Worm (Caenorhabditis elegans) whole organism, L3 larva: ENCODE results near the gene C16A3.2.
A peak's percentile ranks its signal among the peaks of the same experiment; 100 is the strongest.

Experiments
- R02D3.7 ChIP-seq: fragments of 150-350 bp; optimal IDR thresholded peaks from 2 replicates; lab custom pipeline; 2014; ENCODE audit warnings: missing biosample characterization, missing genetic modification characterization
- ZK546.5 ChIP-seq: sonication (generic microtip); optimal IDR thresholded peaks from 2 replicates; lab custom pipeline; 2017; ENCODE audit warnings: missing biosample characterization, missing genetic modification characterization
- aly-2 ChIP-seq: fragments of 150-350 bp; optimal IDR thresholded peaks from 2 replicates; lab custom pipeline; 2014; ENCODE audit warnings: missing biosample characterization, missing genetic modification characterization
- ceh-16 ChIP-seq: sonication (generic microtip); optimal IDR thresholded peaks from 2 replicates; lab custom pipeline; 2017; ENCODE audit warnings: missing biosample characterization, missing genetic modification characterization
- ceh-28 ChIP-seq: fragments of 150-350 bp; optimal IDR thresholded peaks from 2 replicates; lab custom pipeline; 2014; ENCODE audit warnings: missing biosample characterization, missing genetic modification reagents, missing genetic modification characterization
- ceh-82 ChIP-seq: fragments of 150-350 bp; optimal IDR thresholded peaks from 2 replicates; lab custom pipeline; 2014; ENCODE audit warnings: missing biosample characterization, missing genetic modification characterization
- ceh-9 ChIP-seq: sonication (generic microtip); optimal IDR thresholded peaks from 2 replicates; lab custom pipeline; 2018; ENCODE audit warnings: missing biosample characterization, missing genetic modification characterization
- daf-12 ChIP-seq: fragments of 150-350 bp; optimal IDR thresholded peaks from 2 replicates; lab custom pipeline; 2014; ENCODE audit warnings: missing biosample characterization, missing genetic modification reagents, missing genetic modification characterization
- egl-27 ChIP-seq: sonication (generic microtip); optimal IDR thresholded peaks from 4 replicates; lab custom pipeline; 2017; ENCODE audit warnings: missing biosample characterization, missing genetic modification reagents, missing genetic modification characterization
- egl-5 ChIP-seq: fragments of 150-350 bp; optimal IDR thresholded peaks from 2 replicates; lab custom pipeline; 2017; ENCODE audit warnings: missing biosample characterization, missing genetic modification reagents, missing genetic modification characterization, inconsistent platforms
- elt-1 ChIP-seq: fragments of 150-350 bp; optimal IDR thresholded peaks from 2 replicates; lab custom pipeline; 2014; ENCODE audit warnings: missing biosample characterization, missing genetic modification characterization
- elt-2 ChIP-seq: sonication (generic microtip); optimal IDR thresholded peaks from 2 replicates; lab custom pipeline; 2016; ENCODE audit warnings: missing genetic modification reagents, mild to moderate bottlenecking, missing genetic modification characterization, missing compliant biosample characterization
- elt-3 ChIP-seq, 3 experiments: fragments of 150-350 bp in 1 of 3; sonication (generic microtip) in 2 of 3; optimal IDR thresholded peaks; 2 replicates in 2 of 3; 4 replicates in 1 of 3; lab custom pipeline; 2014 to 2017; ENCODE audit warnings: missing biosample characterization in 3 of 3, missing genetic modification characterization in 3 of 3
- eor-1 ChIP-seq, 2 experiments: fragments of 150-350 bp; optimal IDR thresholded peaks; 2 replicates each; lab custom pipeline; 2014 to 2018; ENCODE audit warnings: missing biosample characterization in 2 of 2, missing genetic modification characterization in 2 of 2
- fkh-2 ChIP-seq: fragments of 150-350 bp; optimal IDR thresholded peaks from 2 replicates; lab custom pipeline; 2014; ENCODE audit warnings: missing biosample characterization, missing genetic modification reagents, missing genetic modification characterization
- fos-1 ChIP-seq: fragments of 150-350 bp; optimal IDR thresholded peaks from 2 replicates; lab custom pipeline; 2014; ENCODE audit warnings: missing biosample characterization, missing genetic modification characterization
- hmg-11 ChIP-seq: sonication (generic microtip); optimal IDR thresholded peaks from 2 replicates; lab custom pipeline; 2016; ENCODE audit warnings: missing genetic modification characterization, missing compliant biosample characterization
- jun-1 ChIP-seq: fragments of 150-350 bp; optimal IDR thresholded peaks from 2 replicates; lab custom pipeline; 2014; ENCODE audit warnings: missing biosample characterization, missing genetic modification reagents, missing genetic modification characterization
- lin-15B ChIP-seq: fragments of 150-350 bp; optimal IDR thresholded peaks from 2 replicates; lab custom pipeline; 2014; ENCODE audit warnings: missing biosample characterization, missing genetic modification characterization
- lin-39 ChIP-seq: fragments of 150-350 bp; optimal IDR thresholded peaks from 2 replicates; lab custom pipeline; 2018; ENCODE audit warnings: missing biosample characterization, missing genetic modification reagents, missing genetic modification characterization
- lsy-12 ChIP-seq: sonication (generic microtip); optimal IDR thresholded peaks from 2 replicates; lab custom pipeline; 2016; ENCODE audit warnings: mild to moderate bottlenecking, missing genetic modification characterization, missing compliant biosample characterization
- mdl-1 ChIP-seq: fragments of 150-350 bp; optimal IDR thresholded peaks from 2 replicates; lab custom pipeline; 2014; ENCODE audit warnings: missing biosample characterization, missing genetic modification characterization
- mml-1 ChIP-seq: fragments of 150-350 bp; sonication (generic microtip); optimal IDR thresholded peaks from 3 replicates; lab custom pipeline; 2014; ENCODE audit warnings: missing biosample characterization, missing genetic modification characterization
- nfya-1 ChIP-seq: sonication (generic microtip); optimal IDR thresholded peaks from 2 replicates; lab custom pipeline; 2017; ENCODE audit warnings: missing genetic modification characterization, mild to moderate bottlenecking, missing compliant biosample characterization, antibody characterized with exemption, moderate library complexity; ENCODE audit not compliant: insufficient read depth
- nhr-11 ChIP-seq: fragments of 150-350 bp; optimal IDR thresholded peaks from 2 replicates; lab custom pipeline; 2014; ENCODE audit warnings: missing biosample characterization, missing genetic modification characterization
- nhr-12 ChIP-seq: fragments of 150-350 bp; optimal IDR thresholded peaks from 2 replicates; lab custom pipeline; 2014; ENCODE audit warnings: missing biosample characterization, missing genetic modification characterization
- nhr-23 ChIP-seq: fragments of 150-350 bp; optimal IDR thresholded peaks from 2 replicates; lab custom pipeline; 2014; ENCODE audit warnings: missing biosample characterization, missing genetic modification reagents, missing genetic modification characterization
- nhr-25 ChIP-seq: sonication (generic microtip); optimal IDR thresholded peaks from 2 replicates; lab custom pipeline; 2017; ENCODE audit warnings: missing biosample characterization, missing genetic modification characterization
- nhr-28 ChIP-seq: fragments of 150-350 bp; optimal IDR thresholded peaks from 2 replicates; lab custom pipeline; 2014; ENCODE audit warnings: missing biosample characterization, missing genetic modification characterization
- nhr-43 ChIP-seq: sonication (generic microtip); optimal IDR thresholded peaks from 2 replicates; lab custom pipeline; 2016; ENCODE audit warnings: mild to moderate bottlenecking, missing genetic modification characterization, missing compliant biosample characterization; ENCODE audit not compliant: poor library complexity, severe bottlenecking
- nhr-67 ChIP-seq: fragments of 150-350 bp; optimal IDR thresholded peaks from 2 replicates; lab custom pipeline; 2014; ENCODE audit warnings: missing biosample characterization, missing genetic modification characterization
- nhr-76 ChIP-seq: fragments of 150-350 bp; sonication (generic microtip); optimal IDR thresholded peaks from 5 replicates; lab custom pipeline; 2014; ENCODE audit warnings: missing biosample characterization, missing genetic modification characterization
- nhr-77 ChIP-seq: fragments of 150-350 bp; optimal IDR thresholded peaks from 2 replicates; lab custom pipeline; 2014; ENCODE audit warnings: missing biosample characterization, missing genetic modification characterization
- pha-4 ChIP-seq: fragments of 150-350 bp; optimal IDR thresholded peaks from 2 replicates; lab custom pipeline; 2014; ENCODE audit warnings: missing biosample characterization, missing genetic modification reagents, missing genetic modification characterization
- pqm-1 ChIP-seq: fragments of 150-350 bp; optimal IDR thresholded peaks from 2 replicates; lab custom pipeline; 2017; ENCODE audit warnings: missing biosample characterization, missing genetic modification characterization, inconsistent platforms
- skn-1 ChIP-seq: fragments of 150-350 bp; optimal IDR thresholded peaks from 2 replicates; lab custom pipeline; 2014; ENCODE audit warnings: missing biosample characterization, missing genetic modification characterization
- snpc-4 ChIP-seq: fragments of 150-350 bp; optimal IDR thresholded peaks from 2 replicates; lab custom pipeline; 2014; ENCODE audit warnings: missing biosample characterization, missing genetic modification characterization
- tbx-2 ChIP-seq: sonication (generic microtip); optimal IDR thresholded peaks from 2 replicates; lab custom pipeline; 2016; ENCODE audit warnings: mild to moderate bottlenecking, missing genetic modification characterization, missing compliant biosample characterization
- zag-1 ChIP-seq: fragments of 150-350 bp; optimal IDR thresholded peaks from 2 replicates; lab custom pipeline; 2014; ENCODE audit warnings: missing biosample characterization, missing genetic modification characterization
- ztf-11 ChIP-seq: fragments of 150-350 bp; optimal IDR thresholded peaks from 2 replicates; lab custom pipeline; 2014; ENCODE audit warnings: missing biosample characterization, missing genetic modification characterization
- ztf-4 ChIP-seq: fragments of 150-350 bp; optimal IDR thresholded peaks from 2 replicates; lab custom pipeline; 2014; ENCODE audit warnings: missing biosample characterization, missing genetic modification characterization

Gene C16A3.2

DNA sequence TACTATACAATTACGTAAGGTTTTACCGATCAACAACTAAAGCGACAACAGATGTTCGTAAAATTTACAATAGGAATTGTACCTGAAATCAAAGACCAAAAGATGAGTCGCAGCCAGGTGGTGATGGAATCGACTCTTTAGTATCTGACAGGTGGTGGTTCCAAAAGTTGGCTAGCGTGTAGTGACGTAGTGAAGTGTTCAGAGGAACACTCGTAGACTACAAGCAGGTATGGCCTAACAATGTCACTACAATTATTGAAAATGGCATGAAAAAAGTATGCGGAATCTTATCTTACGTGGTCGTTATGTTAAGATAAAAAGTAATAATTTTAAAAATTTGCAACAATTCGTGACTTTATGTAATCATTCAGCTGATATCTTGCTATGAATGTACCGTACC, 31.8 kb downstream of the C16A3.2 start:
- TF ChIP-seq elt-1 (no peak), pqm-1 (tag; lab: Kevin White, UChicago) (no peak), nhr-12 (tag; lab: Kevin White, UChicago) (no peak), lin-15B (no peak)

DNA sequence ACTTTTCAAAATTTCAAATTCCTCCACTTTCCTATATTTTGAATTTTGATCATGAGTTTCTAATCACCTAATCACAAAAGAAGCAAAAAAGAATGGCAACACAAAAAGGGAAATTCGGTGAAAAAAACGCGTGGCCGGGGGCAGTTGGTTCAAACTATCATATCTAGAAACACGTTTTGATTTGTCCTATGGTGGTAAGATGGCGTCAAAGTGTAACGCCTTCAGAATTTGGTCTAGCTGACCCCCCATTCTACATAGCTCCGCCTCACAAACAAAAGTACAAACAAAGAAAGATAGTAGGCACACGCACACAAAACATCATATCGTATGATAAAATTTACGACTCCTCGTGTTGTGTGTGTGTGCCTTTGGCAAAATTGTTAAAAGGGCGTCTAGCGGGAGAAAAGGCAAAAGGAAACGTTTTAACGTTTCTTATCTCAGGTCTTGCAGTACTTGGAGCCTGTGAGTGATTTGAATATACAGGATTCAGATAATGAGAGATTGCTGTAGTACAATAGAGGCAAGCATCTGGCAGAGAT, 32.4 kb downstream of the C16A3.2 start:
- TF ChIP-seq ceh-28 (tag; lab: Kevin White, UChicago): no peak
- TF ChIP-seq nhr-67 (tag; lab: Kevin White, UChicago): no peak
- TF ChIP-seq elt-2 (tag; lab: Kevin White, UChicago): peak; percentile 91
- TF ChIP-seq nhr-43 (tag; lab: Kevin White, UChicago): peak; percentile 72
- no peak for TF ChIP-seq fkh-2 (tag; lab: Kevin White, UChicago)
- no peak for TF ChIP-seq nhr-28 (tag; lab: Kevin White, UChicago)
- peak; percentile 89 for TF ChIP-seq pqm-1 (tag; lab: Kevin White, UChicago)
- TF ChIP-seq mdl-1: peak; percentile 47
- TF ChIP-seq elt-3 (tag; optimal IDR thresholded peaks at IDR 0.05; lab: Kevin White, UChicago): peak in 1 of 3 experiments; percentile 3
- TF ChIP-seq pha-4 (tag; lab: Kevin White, UChicago): peak; percentile 19
- TF ChIP-seq, all 47 proteins: peak for 6

DNA sequence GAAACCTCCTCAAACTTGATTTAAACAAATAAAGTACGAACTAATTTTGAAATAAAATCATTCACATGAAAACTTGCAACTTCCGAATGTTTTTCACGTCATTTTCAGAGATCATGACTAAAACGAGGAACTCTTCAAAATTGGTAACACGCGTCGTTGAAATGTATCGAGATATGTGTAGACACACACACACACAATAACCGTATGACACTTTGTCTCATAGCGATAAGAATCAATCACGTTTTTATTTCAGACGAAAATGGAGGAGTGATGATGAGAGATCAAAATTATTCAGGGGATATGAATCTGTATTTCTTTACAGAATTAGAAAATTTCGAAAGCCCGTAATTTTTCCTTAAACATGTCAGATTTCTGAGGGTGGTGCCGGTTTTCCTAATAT, 33.1 kb downstream of the C16A3.2 start:
- peak; percentile 2 for TF ChIP-seq lsy-12
- peak; percentile 14 for TF ChIP-seq elt-1
- TF ChIP-seq snpc-4 (tag; lab: Kevin White, UChicago): no peak
- peak; percentile 85 for TF ChIP-seq pqm-1 (tag; lab: Kevin White, UChicago)
- peak; percentile 34 for TF ChIP-seq elt-2 (tag; lab: Kevin White, UChicago)
- TF ChIP-seq fos-1 (tag; lab: Kevin White, UChicago): no peak
- TF ChIP-seq ZK546.5 (tag; lab: Kevin White, UChicago): no peak
- TF ChIP-seq jun-1 (tag; lab: Kevin White, UChicago): peak; percentile 10

DNA sequence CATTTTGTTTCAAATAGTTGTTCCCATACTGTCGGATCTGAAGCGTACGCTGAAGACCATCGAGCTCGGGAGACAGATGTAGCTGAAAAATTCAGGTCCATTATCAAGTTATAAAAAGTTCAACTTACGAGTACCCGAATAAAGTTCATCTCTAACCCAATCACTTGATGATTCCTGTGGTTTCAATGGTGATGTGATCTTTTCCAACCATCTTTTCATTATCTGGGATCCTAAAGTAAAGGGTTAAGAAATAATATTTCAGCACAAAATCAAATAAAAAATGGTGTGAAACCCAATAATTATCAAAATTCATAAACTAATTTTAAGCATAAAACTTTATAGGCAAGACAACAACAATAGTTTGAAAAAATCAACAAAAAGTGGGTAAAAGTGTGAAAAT, 37.6 kb downstream of the C16A3.2 start, which contains the start of gene C05D11.8:
TSS of gene C05D11.8 (minus strand) at position 101 of the 400 bp plus-strand sequence.
- no peak for TF ChIP-seq ceh-9
- TF ChIP-seq eor-1 (tag; optimal IDR thresholded peaks at IDR 0.05; lab: Kevin White, UChicago): no peak
- no peak for TF ChIP-seq zag-1 (tag; lab: Kevin White, UChicago)
- no peak for TF ChIP-seq mdl-1
- no peak for TF ChIP-seq egl-5
- TF ChIP-seq nhr-77: no peak
- no peak for TF ChIP-seq ceh-28 (tag; lab: Kevin White, UChicago)
- no peak for TF ChIP-seq elt-1
- TF ChIP-seq ceh-82: no peak
- no peak for TF ChIP-seq skn-1
- no peak for TF ChIP-seq mml-1 (tag; lab: Kevin White, UChicago)

DNA sequence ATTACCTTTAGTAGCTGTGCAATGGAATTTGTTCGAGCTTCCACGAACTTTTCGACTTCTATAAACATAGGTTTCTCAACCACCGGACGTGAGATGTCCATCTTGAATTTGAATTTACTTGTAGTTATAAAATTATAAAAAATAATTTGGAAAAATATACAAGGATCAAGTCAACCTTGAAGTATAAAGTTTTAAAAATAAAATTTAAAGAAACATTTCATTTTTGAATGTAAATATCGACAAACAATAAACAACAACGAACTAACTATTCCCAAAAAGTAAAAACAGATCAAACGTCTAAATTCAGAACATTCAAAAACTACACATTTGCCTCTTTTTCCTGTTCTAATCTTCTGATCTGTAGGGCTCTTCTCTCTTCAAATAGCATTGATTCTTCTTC, 41.2 kb downstream of the C16A3.2 start, which contains the start of gene popl-1:
TSS of gene popl-1 (minus strand) at position 101 of the 400 bp plus-strand sequence.
- no peak for TF ChIP-seq mdl-1
- TF ChIP-seq tbx-2 (tag; lab: Kevin White, UChicago): no peak
- TF ChIP-seq mml-1 (tag; lab: Kevin White, UChicago): no peak
- no peak for TF ChIP-seq nhr-25 (tag; lab: Kevin White, UChicago)
- TF ChIP-seq snpc-4 (tag; lab: Kevin White, UChicago): no peak
- no peak for TF ChIP-seq egl-27 (tag; lab: Kevin White, UChicago)
- no peak for TF ChIP-seq hmg-11 (tag; lab: Kevin White, UChicago)
- TF ChIP-seq lsy-12: no peak
- no peak for TF ChIP-seq ceh-16 (tag; lab: Kevin White, UChicago)
- no peak for TF ChIP-seq pqm-1 (tag; lab: Kevin White, UChicago)
- no peak for TF ChIP-seq ceh-28 (tag; lab: Kevin White, UChicago)

DNA sequence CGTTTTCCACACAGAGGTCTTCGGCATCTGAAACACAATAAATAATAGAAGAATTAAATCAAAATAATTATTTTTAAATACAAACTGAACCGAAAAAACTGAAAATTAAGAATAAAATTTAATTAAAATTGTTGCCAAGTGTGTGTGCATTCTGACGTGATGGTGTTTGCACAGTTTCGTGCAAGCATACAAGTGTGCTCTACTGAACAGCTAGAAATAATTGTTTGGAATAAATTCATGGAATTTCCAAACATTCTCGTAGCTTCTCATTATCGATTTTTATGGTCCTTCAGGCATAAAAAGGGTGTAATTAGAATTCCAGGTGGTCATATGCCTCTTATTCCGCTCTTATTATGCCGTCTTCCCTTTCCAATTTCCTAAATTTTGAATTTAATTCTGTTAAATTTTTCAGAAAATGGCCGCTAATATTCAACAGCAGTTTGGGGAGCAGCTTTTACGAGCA, 42.2 kb downstream of the C16A3.2 start, which contains the start of the genes mrps-17 and txdc-9:
TSS of gene mrps-17 (minus strand) at position 33 of the 463 bp plus-strand sequence.
TSS of gene txdc-9 (plus strand) at position 413 of the 463 bp plus-strand sequence.
- TF ChIP-seq nfya-1 (tag; lab: Kevin White, UChicago) (no peak), nhr-76 (no peak), ceh-16 (tag; lab: Kevin White, UChicago) (no peak), nhr-77 (no peak), nhr-12 (tag; lab: Kevin White, UChicago) (no peak), ZK546.5 (tag; lab: Kevin White, UChicago) (no peak), ztf-11 (no peak), jun-1 (tag; lab: Kevin White, UChicago) (no peak), lin-39 (tag; lab: Kevin White, UChicago) (peak; percentile 72), lsy-12 (peak; percentile 14), daf-12 (tag; lab: Kevin White, UChicago) (no peak), elt-3 (tag; optimal IDR thresholded peaks at IDR 0.05; lab: Kevin White, UChicago) (no peak), elt-2 (tag; lab: Kevin White, UChicago) (peak; percentile 33), R02D3.7 (tag; lab: Kevin White, UChicago) (peak; percentile 32), aly-2 (no peak), nhr-67 (tag; lab: Kevin White, UChicago) (no peak), nhr-11 (tag; lab: Kevin White, UChicago) (peak; percentile 14), elt-1 (no peak), pha-4 (tag; lab: Kevin White, UChicago) (no peak), fkh-2 (tag; lab: Kevin White, UChicago) (no peak), nhr-23 (tag; lab: Kevin White, UChicago) (peak; percentile 73), ztf-4 (tag; lab: Kevin White, UChicago) (no peak), tbx-2 (tag; lab: Kevin White, UChicago) (no peak)
